ENCODE assay signal across 3 worm cellular contexts in genomic region chrIII:7572781-7573400, ce11.
A peak's percentile ranks its signal among the peaks of the same experiment; 100 is the strongest.
TF ChIP-seq lines count a peak whose summit lies in the region.

Gene rpl-9 (minus strand): TSS chrIII:7572831.
Gene lpd-7 (plus strand): TSS chrIII:7573350.

TF ChIP-seq in whole organism, L2 larva, 48 proteins besides CTCF, POLR2A, EP300 and RAD21 (continued from another document):
- TF ChIP-seq sma-3 (GFP tag; optimal IDR thresholded peaks at IDR 0.05; lab: Kevin White, UChicago) (peak; percentile 62), sma-9 (GFP tag; optimal IDR thresholded peaks at IDR 0.05; lab: Kevin White, UChicago) (peak; percentile 74), sma-9 (tag; optimal IDR thresholded peaks at IDR 0.05; lab: Kevin White, UChicago) (no peak), F13H6.1 (tag; optimal IDR thresholded peaks at IDR 0.05; lab: Kevin White, UChicago) (peak; percentile 60), nhr-11 (tag; optimal IDR thresholded peaks at IDR 0.05; lab: Kevin White, UChicago) (no peak), mdl-1 (tag; optimal IDR thresholded peaks at IDR 0.05; lab: Kevin White, UChicago) (peak; percentile 8 to 57), lin-13 (GFP tag; optimal IDR thresholded peaks at IDR 0.05; lab: Kevin White, UChicago) (peak; percentile 89), zag-1 (tag; optimal IDR thresholded peaks at IDR 0.05; lab: Kevin White, UChicago) (peak; percentile 67), gmeb-1 (tag; optimal IDR thresholded peaks at IDR 0.05; lab: Kevin White, UChicago) (peak; percentile 75), lsy-2 (tag; optimal IDR thresholded peaks at IDR 0.05; lab: Kevin White, UChicago) (peak; percentile 65 to 91), unc-55 (GFP tag; optimal IDR thresholded peaks at IDR 0.05; lab: Kevin White, UChicago) (peak; percentile 97), ztf-11 (tag; optimal IDR thresholded peaks at IDR 0.05; lab: Kevin White, UChicago) (no peak), lin-11 (tag; optimal IDR thresholded peaks at IDR 0.05; lab: Kevin White, UChicago) (peak; percentile 72), crh-2 (tag; optimal IDR thresholded peaks at IDR 0.05; lab: Kevin White, UChicago) (peak; percentile 87)

TF ChIP-seq in whole organism, L4 larva, 104 proteins besides CTCF, POLR2A, EP300 and RAD21 (continued from another document):
- TF ChIP-seq T20F7.1 (GFP tag; optimal IDR thresholded peaks at IDR 0.05; lab: Kevin White, UChicago) (peak; percentile 70), spr-1 (tag; optimal IDR thresholded peaks at IDR 0.05; lab: Kevin White, UChicago) (no peak), hmg-1.1 (GFP tag; IDR thresholded peaks at IDR 0.05; lab: Robert Waterston, UW) (peak; percentile 58), egl-43 (GFP tag; IDR thresholded peaks at IDR 0.05; lab: Robert Waterston, UW) (no peak), fkh-10 (GFP tag; optimal IDR thresholded peaks at IDR 0.05; lab: Kevin White, UChicago) (peak; percentile 59), nhr-77 (tag; optimal IDR thresholded peaks at IDR 0.05; lab: Kevin White, UChicago) (peak; percentile 81), spr-3 (GFP tag; optimal IDR thresholded peaks at IDR 0.05; lab: Kevin White, UChicago) (no peak), mep-1 (tag; optimal IDR thresholded peaks at IDR 0.05; lab: Kevin White, UChicago) (peak; percentile 91), nhr-237 (tag; optimal IDR thresholded peaks at IDR 0.05; lab: Kevin White, UChicago) (no peak), duxl-1 (tag; optimal IDR thresholded peaks at IDR 0.05; lab: Kevin White, UChicago; ENCODE audit: poor library complexity) (peak; percentile 55), ceh-28 (tag; optimal IDR thresholded peaks at IDR 0.05; lab: Kevin White, UChicago) (no peak), dmd-9 (GFP tag; IDR thresholded peaks at IDR 0.05; lab: Robert Waterston, UW) (no peak), pha-4 (GFP tag; IDR thresholded peaks at IDR 0.05; lab: Robert Waterston, UW) (no peak), pha-4 (tag; optimal IDR thresholded peaks at IDR 0.05; lab: Kevin White, UChicago) (peak; percentile 48), mxl-3 (GFP tag; optimal IDR thresholded peaks at IDR 0.05; lab: Kevin White, UChicago) (peak; percentile 21), Y105C5A.15 (GFP tag; IDR thresholded peaks at IDR 0.05; lab: Robert Waterston, UW) (no peak), saeg-2 (GFP tag; IDR thresholded peaks at IDR 0.05; lab: Robert Waterston, UW) (no peak), nhr-25 (tag; optimal IDR thresholded peaks at IDR 0.05; lab: Kevin White, UChicago; ENCODE audit: borderline replicate concordance, insufficient read depth) (peak; percentile 42), ZK546.5 (tag; optimal IDR thresholded peaks at IDR 0.05; lab: Kevin White, UChicago) (no peak), dpl-1 (GFP tag; optimal IDR thresholded peaks at IDR 0.05; lab: Kevin White, UChicago) (peak; percentile 74), set-16 (GFP tag; IDR thresholded peaks at IDR 0.05; lab: Robert Waterston, UW) (no peak), ztf-7 (tag; optimal IDR thresholded peaks at IDR 0.05; lab: Kevin White, UChicago) (no peak), zfp-2 (tag; optimal IDR thresholded peaks at IDR 0.05; lab: Kevin White, UChicago) (peak; percentile 89), unc-130 (GFP tag; optimal IDR thresholded peaks at IDR 0.05; lab: Kevin White, UChicago) (peak; percentile 52), jun-1 (tag; optimal IDR thresholded peaks at IDR 0.05; lab: Kevin White, UChicago) (no peak), lin-1 (GFP tag; IDR thresholded peaks at IDR 0.05; lab: Robert Waterston, UW) (no peak), ceh-20 (GFP tag; IDR thresholded peaks at IDR 0.05; lab: Robert Waterston, UW) (no peak), mdl-1 (tag; optimal IDR thresholded peaks at IDR 0.05; lab: Kevin White, UChicago) (peak in 1 of 2 experiments; percentile 83), nhr-102 (tag; optimal IDR thresholded peaks at IDR 0.05; lab: Kevin White, UChicago) (no peak), php-3 (GFP tag; IDR thresholded peaks at IDR 0.05; lab: Robert Waterston, UW) (no peak), hif-1 (tag; optimal IDR thresholded peaks at IDR 0.05; lab: Kevin White, UChicago) (peak in 1 of 2 experiments; percentile 63), nhr-6 (tag; optimal IDR thresholded peaks at IDR 0.05; lab: Kevin White, UChicago) (peak; percentile 95), dmd-6 (GFP tag; IDR thresholded peaks at IDR 0.05; lab: Robert Waterston, UW) (peak; percentile 41; the same call in 1 of the 2 replicates), rbr-2 (tag; optimal IDR thresholded peaks at IDR 0.05; lab: Kevin White, UChicago) (peak; percentile 69), ZK337.2 (GFP tag; IDR thresholded peaks at IDR 0.05; lab: Robert Waterston, UW) (no peak), skn-1 (tag; optimal IDR thresholded peaks at IDR 0.05; lab: Kevin White, UChicago) (no peak), lin-38 (GFP tag; IDR thresholded peaks at IDR 0.05; lab: Robert Waterston, UW) (peak; percentile 65), nhr-28 (tag; optimal IDR thresholded peaks at IDR 0.05; lab: Kevin White, UChicago) (peak; percentile 82), lir-3 (tag; optimal IDR thresholded peaks at IDR 0.05; lab: Kevin White, UChicago) (no peak)

TF ChIP-seq in whole organism, mixed stage, embryonic, 35 proteins besides CTCF, POLR2A, EP300 and RAD21 (continued from another document):
- TF ChIP-seq flh-1 (GFP tag; optimal IDR thresholded peaks at IDR 0.05; lab: Kevin White, UChicago) (no peak), lin-13 (tag; optimal IDR thresholded peaks at IDR 0.05; lab: Kevin White, UChicago) (peak; percentile 72), nhr-237 (tag; optimal IDR thresholded peaks at IDR 0.05; lab: Kevin White, UChicago) (peak; percentile 72)
